Fruit fly (Drosophila melanogaster): ENCODE measurements around the gene Jasper.

The Jasper gene

dm6 chr3R:30043139-30043744 is 9.1 kb upstream of the Jasper start, which contains the start of gene Sry-delta (continued):
- TF ChIP-seq D19B (GFP tag; optimal IDR thresholded peaks at IDR 0.05): no peak
- no peak for TF ChIP-seq CG10565 (GFP tag; optimal IDR thresholded peaks at IDR 0.05)
- TF ChIP-seq schlank (tag; optimal IDR thresholded peaks at IDR 0.05): peak; percentile 56
- peak; percentile 89 for TF ChIP-seq CG13287 (GFP tag; IDR thresholded peaks at IDR 0.05; ENCODE audit: partially characterized antibody)
- TF ChIP-seq peb (GFP tag; IDR thresholded peaks at IDR 0.05): peak; percentile 46; the same call in 1 of the 2 replicates
- TF ChIP-seq Deaf1 (tag; optimal IDR thresholded peaks at IDR 0.05): no peak
- TF ChIP-seq CG13424 (tag; optimal IDR thresholded peaks at IDR 0.05): peak; percentile 72
- TF ChIP-seq lab (GFP tag; optimal IDR thresholded peaks at IDR 0.05): no peak
- no peak for TF ChIP-seq Sox100B (GFP tag; optimal IDR thresholded peaks at IDR 0.05)
- peak in 1 of 3 experiments; percentile 34 for TF ChIP-seq lola (GFP tag; optimal IDR thresholded peaks at IDR 0.05)
- peak; percentile 47; the same call in 2 of the 3 replicates for TF ChIP-seq CG14050 (GFP tag; IDR thresholded peaks at IDR 0.05)
- peak; percentile 50 for TF ChIP-seq onecut (GFP tag; IDR thresholded peaks at IDR 0.05)
- no peak for TF ChIP-seq toy (GFP tag; IDR thresholded peaks at IDR 0.05)
- TF ChIP-seq Bgb (GFP tag; IDR thresholded peaks at IDR 0.05; ENCODE audit: partially characterized antibody): peak; percentile 80
- TF ChIP-seq CG30431 (GFP tag; optimal IDR thresholded peaks at IDR 0.05): peak; percentile 16
- TF ChIP-seq CG12391 (tag; optimal IDR thresholded peaks at IDR 0.05): peak; percentile 85
- peak; percentile 88 for TF ChIP-seq CG14710 (tag; optimal IDR thresholded peaks at IDR 0.05)
- peak; percentile 73 for TF ChIP-seq HHEX (GFP tag; optimal IDR thresholded peaks at IDR 0.05)
- TF ChIP-seq klu (GFP tag; IDR thresholded peaks at IDR 0.05): peak; percentile 64
- TF ChIP-seq Drgx (GFP tag; IDR thresholded peaks at IDR 0.05): peak; percentile 55; the same call in 1 of the 2 replicates
- TF ChIP-seq shn (GFP tag; optimal IDR thresholded peaks at IDR 0.05): peak; percentile 80
- no peak for TF ChIP-seq so (GFP tag; IDR thresholded peaks at IDR 0.05)
- peak; percentile 90 for TF ChIP-seq B-H2 (GFP tag; optimal IDR thresholded peaks at IDR 0.05)
- peak; percentile 65 for TF ChIP-seq en (GFP tag; optimal IDR thresholded peaks at IDR 0.05)
- TF ChIP-seq CG6765 (GFP tag; optimal IDR thresholded peaks at IDR 0.05): peak; percentile 40
- peak; percentile 88 for TF ChIP-seq ind (GFP tag; optimal IDR thresholded peaks at IDR 0.05)
- TF ChIP-seq CG33213 (GFP tag; optimal IDR thresholded peaks at IDR 0.05): peak; percentile 90
- TF ChIP-seq CG8765 (GFP tag; IDR thresholded peaks at IDR 0.05): peak; percentile 57; the same call in 1 of the 2 replicates
- peak; percentile 70 for TF ChIP-seq CG11398 (GFP tag; optimal IDR thresholded peaks at IDR 0.05)
- TF ChIP-seq vvl (GFP tag; IDR thresholded peaks at IDR 0.05): peak; percentile 90
- TF ChIP-seq Antp (GFP tag; optimal IDR thresholded peaks at IDR 0.05): peak; percentile 92
- TF ChIP-seq Atf3 (GFP tag; optimal IDR thresholded peaks at IDR 0.05): peak; percentile 67
- TF ChIP-seq chif (GFP tag; optimal IDR thresholded peaks at IDR 0.05): peak; percentile 78 to 80
- no peak for TF ChIP-seq CG5180 (GFP tag; optimal IDR thresholded peaks at IDR 0.05)
- TF ChIP-seq Ada2b (GFP tag; IDR thresholded peaks at IDR 0.05): peak; percentile 77
- no peak for TF ChIP-seq CG43689 (GFP tag; IDR thresholded peaks at IDR 0.05)
- TF ChIP-seq B-H1 (GFP tag; IDR thresholded peaks at IDR 0.05): peak; percentile 45
- peak; percentile 74 for TF ChIP-seq CG17186 (GFP tag; optimal IDR thresholded peaks at IDR 0.05)
- TF ChIP-seq CG6854 (GFP tag; optimal IDR thresholded peaks at IDR 0.05): no peak
- peak; percentile 68 for TF ChIP-seq CG16779 (GFP tag; IDR thresholded peaks at IDR 0.05)
- no peak for TF ChIP-seq tll (GFP tag; optimal IDR thresholded peaks at IDR 0.05)
- TF ChIP-seq ara (GFP tag; IDR thresholded peaks at IDR 0.05): peak; percentile 76
- TF ChIP-seq CG4707 (GFP tag; optimal IDR thresholded peaks at IDR 0.05): peak; percentile 31
- peak; percentile 76 for TF ChIP-seq CG34224 (GFP tag; IDR thresholded peaks at IDR 0.05; ENCODE audit: partially characterized antibody)
- TF ChIP-seq ken (GFP tag; IDR thresholded peaks at IDR 0.05): peak; percentile 88
- peak; percentile 49 for TF ChIP-seq Oaz (GFP tag; IDR thresholded peaks at IDR 0.05)
- peak; percentile 57 for TF ChIP-seq CG31224 (GFP tag; IDR thresholded peaks at IDR 0.05)
- TF ChIP-seq Six4 (GFP tag; optimal IDR thresholded peaks at IDR 0.05): peak; percentile 64
- TF ChIP-seq CG11504 (tag; optimal IDR thresholded peaks at IDR 0.05): no peak
